Worm (Caenorhabditis elegans): ENCODE results near the gene snet-1.

The snet-1 gene

DNA sequence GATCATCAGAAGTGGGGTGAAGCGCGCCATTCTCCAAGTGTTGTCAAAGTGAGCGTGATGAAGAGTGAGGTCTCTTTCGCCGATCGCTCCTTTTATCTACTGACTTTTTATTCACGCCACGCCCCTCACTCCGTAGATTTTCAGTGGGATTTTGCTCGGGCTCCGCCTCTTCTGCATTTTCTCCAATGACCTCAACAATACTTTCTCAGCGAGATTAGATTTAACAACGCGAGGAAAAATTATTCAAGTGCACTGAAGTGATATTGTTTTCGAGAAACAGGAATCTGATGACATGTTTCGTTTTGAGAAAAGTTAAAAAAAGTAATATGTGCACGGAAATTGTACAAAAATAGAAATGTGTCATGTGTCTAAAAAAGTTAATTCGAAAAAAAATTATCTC is at the start of gene snet-1:
Gene snet-1, minus strand, starts transcription at position 101 of the 400 bp plus-strand sequence.
- TF ChIP-seq T22C8.4 (GFP tag; IDR thresholded peaks at IDR 0.05) (no peak), tab-1 (GFP tag; IDR thresholded peaks at IDR 0.05) (no peak), cog-1 (tag; optimal IDR thresholded peaks at IDR 0.05) (no peak), klf-2 (GFP tag; conservative IDR thresholded peaks at IDR 0.05) (no peak), med-1 (GFP tag; optimal IDR thresholded peaks at IDR 0.05; ENCODE audit: insufficient read depth) (no peak), flt-1 (GFP tag; IDR thresholded peaks at IDR 0.05) (no peak), ztf-23 (GFP tag; IDR thresholded peaks at IDR 0.05) (no peak), ztf-29 (GFP tag; IDR thresholded peaks at IDR 0.05) (no peak), ref-1 (GFP tag; conservative IDR thresholded peaks at IDR 0.05) (no peak)

DNA sequence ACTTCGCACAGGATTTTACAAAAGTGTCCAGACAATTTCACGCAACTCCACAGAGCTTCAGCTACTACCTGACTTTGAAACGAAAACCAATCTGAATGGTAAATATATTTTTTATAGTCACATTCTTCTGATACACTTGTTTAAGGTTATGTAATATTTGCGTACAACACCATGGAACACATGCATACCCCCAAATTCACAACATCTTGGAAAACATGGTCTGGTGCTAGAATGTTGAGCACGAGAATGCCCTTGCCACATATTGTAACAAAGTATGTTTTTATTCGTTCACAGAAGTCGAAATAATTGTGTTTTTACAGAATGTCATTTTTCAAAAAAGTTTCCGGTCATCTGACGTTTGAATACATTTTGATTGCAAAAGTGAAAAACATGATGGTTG is 47.1 kb upstream of the snet-1 start:
- TF ChIP-seq ref-1 (GFP tag; conservative IDR thresholded peaks at IDR 0.05), result no peak

DNA sequence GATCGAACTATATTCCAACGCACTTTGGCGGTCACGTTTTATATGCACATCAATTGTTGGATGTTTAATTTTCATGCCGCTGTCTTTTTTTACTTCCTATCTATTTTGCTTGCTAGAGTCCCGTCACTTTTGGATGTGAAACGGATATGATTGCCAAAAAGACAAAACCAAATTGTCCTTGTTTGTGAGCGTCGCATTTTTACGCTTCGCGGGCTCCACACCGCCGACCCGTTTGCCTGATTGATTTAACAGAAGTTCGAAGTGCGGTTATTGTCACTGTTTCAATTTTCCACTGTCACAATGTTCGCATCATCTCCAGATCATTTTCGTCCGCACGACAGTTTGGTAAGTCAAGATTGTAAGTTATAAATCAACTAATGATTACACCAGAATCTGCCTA is 46.1 kb upstream of the snet-1 start, which contains the start of gene C01C4.2:
Gene C01C4.2, plus strand, starts transcription at position 301 of the 400 bp plus-strand sequence.
- TF ChIP-seq ztf-29 (GFP tag; IDR thresholded peaks at IDR 0.05) (no peak), ref-1 (GFP tag; conservative IDR thresholded peaks at IDR 0.05) (no peak), ztf-23 (GFP tag; IDR thresholded peaks at IDR 0.05) (no peak), flt-1 (GFP tag; IDR thresholded peaks at IDR 0.05) (no peak), T22C8.4 (GFP tag; IDR thresholded peaks at IDR 0.05) (no peak), med-1 (GFP tag; optimal IDR thresholded peaks at IDR 0.05; ENCODE audit: insufficient read depth) (no peak), cog-1 (tag; optimal IDR thresholded peaks at IDR 0.05) (no peak), tab-1 (GFP tag; IDR thresholded peaks at IDR 0.05) (no peak), klf-2 (GFP tag; conservative IDR thresholded peaks at IDR 0.05) (no peak)

DNA sequence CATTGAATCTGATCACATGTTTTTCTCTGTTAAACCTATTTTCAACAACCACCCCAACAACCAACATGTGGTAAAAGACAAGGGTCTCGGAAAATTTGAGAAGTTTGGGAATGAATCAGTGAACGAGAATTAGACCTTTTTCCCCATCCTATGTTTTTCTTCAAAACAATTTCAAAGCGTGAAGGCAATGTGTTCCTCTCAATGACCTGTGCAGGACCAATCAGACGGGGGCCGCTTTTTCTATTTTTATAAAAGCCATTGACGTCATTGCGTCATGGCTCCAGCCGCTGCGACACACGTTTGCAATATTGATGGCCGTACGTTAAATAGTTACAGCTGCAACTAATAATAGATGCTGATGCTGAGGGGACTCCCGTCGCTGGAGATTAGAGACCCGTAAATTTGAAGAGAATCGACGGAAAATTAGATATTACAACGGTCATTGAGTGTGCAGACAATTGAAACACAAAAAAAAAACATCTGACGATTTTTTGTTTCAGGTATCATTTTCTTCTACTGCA is 42.9 kb upstream of the snet-1 start:
- TF ChIP-seq T22C8.4 (GFP tag; IDR thresholded peaks at IDR 0.05), result no peak
- no peak for TF ChIP-seq med-1 (GFP tag; optimal IDR thresholded peaks at IDR 0.05; ENCODE audit: insufficient read depth)
- TF ChIP-seq klf-2 (GFP tag; conservative IDR thresholded peaks at IDR 0.05), result no peak
- TF ChIP-seq flt-1 (GFP tag; IDR thresholded peaks at IDR 0.05), result no peak
- TF ChIP-seq cog-1 (tag; optimal IDR thresholded peaks at IDR 0.05), result no peak
- TF ChIP-seq ztf-29 (GFP tag; IDR thresholded peaks at IDR 0.05), result no peak
- TF ChIP-seq ref-1 (GFP tag; conservative IDR thresholded peaks at IDR 0.05), result no peak

DNA sequence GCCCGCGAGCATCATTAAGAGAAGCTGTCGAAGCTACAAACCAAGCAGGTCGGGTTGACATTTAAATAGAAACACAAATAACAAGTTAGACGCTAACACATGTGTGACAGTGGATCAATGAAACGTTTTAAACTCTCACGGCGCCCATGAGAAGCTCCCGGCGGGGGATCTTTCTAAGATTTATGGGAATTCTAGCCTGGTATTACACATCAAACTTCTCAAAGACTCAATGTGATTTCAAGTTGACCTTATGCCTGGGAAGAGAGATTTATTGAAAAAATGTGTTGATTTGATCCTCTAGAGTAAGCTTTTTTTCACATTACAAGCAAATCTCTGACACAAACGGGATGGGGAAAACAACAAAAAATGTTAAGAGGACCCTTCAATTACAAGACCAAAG is 41.0 kb upstream of the snet-1 start:
- TF ChIP-seq cog-1 (tag; optimal IDR thresholded peaks at IDR 0.05) (no peak), klf-2 (GFP tag; conservative IDR thresholded peaks at IDR 0.05) (no peak), ztf-23 (GFP tag; IDR thresholded peaks at IDR 0.05) (no peak), med-1 (GFP tag; optimal IDR thresholded peaks at IDR 0.05; ENCODE audit: insufficient read depth) (no peak), ztf-29 (GFP tag; IDR thresholded peaks at IDR 0.05) (no peak)

DNA sequence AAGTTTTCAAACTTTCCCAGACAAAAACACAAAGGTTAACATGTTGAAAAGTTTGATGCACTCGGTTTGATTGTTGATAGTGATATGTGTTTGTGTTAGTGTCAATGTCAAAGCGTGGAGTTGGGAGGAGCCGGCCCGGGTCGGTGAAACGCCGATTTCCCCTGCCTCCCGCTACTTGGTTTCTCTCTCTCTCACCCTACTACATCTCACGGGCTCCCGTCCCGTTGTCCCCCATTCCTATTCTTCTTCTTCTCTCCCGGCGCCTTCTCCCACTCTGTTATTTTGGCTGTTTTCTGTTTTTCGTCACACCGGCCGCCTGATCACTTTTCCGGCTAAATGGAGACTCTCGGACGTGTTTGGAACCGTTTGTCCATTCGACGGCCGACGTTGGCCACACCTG is 37.6 kb upstream of the snet-1 start:
- TF ChIP-seq med-1 (GFP tag; optimal IDR thresholded peaks at IDR 0.05; ENCODE audit: insufficient read depth) (no peak), T22C8.4 (GFP tag; IDR thresholded peaks at IDR 0.05) (no peak), tab-1 (GFP tag; IDR thresholded peaks at IDR 0.05) (no peak), ztf-29 (GFP tag; IDR thresholded peaks at IDR 0.05) (no peak), klf-2 (GFP tag; conservative IDR thresholded peaks at IDR 0.05) (no peak), ztf-23 (GFP tag; IDR thresholded peaks at IDR 0.05) (no peak), cog-1 (tag; optimal IDR thresholded peaks at IDR 0.05) (no peak), ref-1 (GFP tag; conservative IDR thresholded peaks at IDR 0.05) (no peak), flt-1 (GFP tag; IDR thresholded peaks at IDR 0.05) (no peak)

DNA sequence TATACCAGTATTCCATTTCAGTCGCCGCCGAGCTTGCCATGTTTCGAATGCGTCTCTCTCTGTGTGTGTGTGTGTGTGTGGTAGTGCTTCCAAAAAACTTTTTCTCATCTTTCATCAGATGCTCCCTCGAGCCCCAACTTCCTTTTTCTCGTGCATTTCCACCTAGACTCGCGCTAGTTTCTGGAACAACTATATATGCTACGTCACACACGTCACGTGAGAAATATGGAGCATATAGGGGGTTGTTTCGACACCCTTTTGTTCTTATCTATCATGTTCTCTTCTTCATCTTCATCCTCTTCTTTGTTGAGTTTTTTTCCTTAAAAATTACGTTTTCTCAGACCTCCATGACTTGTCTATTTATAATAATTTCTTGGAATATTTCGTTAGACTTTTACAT is 36.6 kb upstream of the snet-1 start:
- TF ChIP-seq cog-1 (tag; optimal IDR thresholded peaks at IDR 0.05) (no peak), T22C8.4 (GFP tag; IDR thresholded peaks at IDR 0.05) (no peak), ztf-23 (GFP tag; IDR thresholded peaks at IDR 0.05) (no peak), ztf-29 (GFP tag; IDR thresholded peaks at IDR 0.05) (no peak), med-1 (GFP tag; optimal IDR thresholded peaks at IDR 0.05; ENCODE audit: insufficient read depth) (no peak)

DNA sequence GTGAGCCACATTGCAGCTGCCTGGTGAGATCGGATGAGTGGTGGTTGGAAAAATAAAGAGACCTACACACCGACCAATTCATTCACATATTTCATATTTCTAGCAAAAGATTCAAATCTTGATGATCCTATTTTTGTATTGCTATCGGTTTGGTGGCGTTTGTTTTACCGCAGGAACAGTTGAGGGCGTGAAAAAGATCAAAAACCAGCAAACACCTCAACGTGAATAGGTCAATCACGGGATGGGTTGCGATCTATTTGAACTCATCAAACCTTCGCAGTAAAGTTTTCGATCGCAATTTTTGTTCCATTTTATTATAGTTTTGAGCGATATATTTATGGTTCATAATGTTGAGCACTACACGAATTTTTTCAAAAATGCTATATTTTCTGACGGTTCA is 33.1 kb upstream of the snet-1 start:
- TF ChIP-seq ref-1 (GFP tag; conservative IDR thresholded peaks at IDR 0.05), result no peak
- TF ChIP-seq tab-1 (GFP tag; IDR thresholded peaks at IDR 0.05), result no peak
- TF ChIP-seq med-1 (GFP tag; optimal IDR thresholded peaks at IDR 0.05; ENCODE audit: insufficient read depth), result no peak
- no peak for TF ChIP-seq T22C8.4 (GFP tag; IDR thresholded peaks at IDR 0.05)
- TF ChIP-seq flt-1 (GFP tag; IDR thresholded peaks at IDR 0.05), result no peak

DNA sequence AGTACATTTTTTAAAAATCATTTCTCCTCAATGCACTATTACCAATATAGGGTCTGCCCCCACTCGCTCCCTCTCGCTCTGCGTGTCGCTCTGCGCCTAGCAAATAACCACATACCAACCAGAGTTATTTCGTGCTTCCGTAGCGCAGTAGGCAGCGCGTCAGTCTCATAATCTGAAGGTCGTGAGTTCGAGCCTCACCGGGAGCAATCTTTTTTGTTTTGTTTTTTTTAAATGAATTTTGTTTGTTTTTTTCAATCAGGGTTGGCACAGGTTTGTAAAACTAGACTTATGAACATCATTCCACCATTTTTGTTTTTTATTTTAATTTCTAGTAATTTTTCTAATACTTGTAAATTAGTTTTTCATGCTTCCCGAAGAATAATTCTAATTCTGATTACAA is 28.9 kb upstream of the snet-1 start:
- TF ChIP-seq T22C8.4 (GFP tag; IDR thresholded peaks at IDR 0.05) (peak; percentile 89), flt-1 (GFP tag; IDR thresholded peaks at IDR 0.05) (peak; percentile 96), ztf-23 (GFP tag; IDR thresholded peaks at IDR 0.05) (peak; percentile 91), tab-1 (GFP tag; IDR thresholded peaks at IDR 0.05) (peak; percentile 94), cog-1 (tag; optimal IDR thresholded peaks at IDR 0.05) (peak; percentile 90), ref-1 (GFP tag; conservative IDR thresholded peaks at IDR 0.05) (peak; percentile 87), ztf-29 (GFP tag; IDR thresholded peaks at IDR 0.05) (peak; percentile 88), klf-2 (GFP tag; conservative IDR thresholded peaks at IDR 0.05) (peak; percentile 92), med-1 (GFP tag; optimal IDR thresholded peaks at IDR 0.05; ENCODE audit: insufficient read depth) (peak; percentile 62)

DNA sequence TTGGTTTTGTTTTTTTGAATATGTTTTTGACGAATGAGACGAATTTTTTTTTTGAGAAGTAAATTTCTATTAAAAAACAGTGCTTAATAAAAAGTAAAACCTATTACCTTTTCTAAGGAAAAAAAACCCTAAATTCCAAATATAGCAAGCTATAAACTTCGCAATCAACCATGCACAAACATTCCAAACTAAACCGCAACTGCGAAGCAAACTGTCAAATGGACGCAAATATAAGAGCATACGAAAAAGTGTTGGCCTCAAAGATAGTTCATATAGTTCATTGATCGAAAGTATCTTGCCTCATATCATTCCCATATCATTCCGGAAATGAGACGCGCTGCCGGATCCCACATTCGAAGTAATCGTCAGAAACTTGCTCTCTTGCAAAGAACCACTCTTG is 27.9 kb upstream of the snet-1 start, which contains the start of gene C01C4.3:
Gene C01C4.3, plus strand, starts transcription at position 301 of the 400 bp plus-strand sequence.
- TF ChIP-seq ztf-23 (GFP tag; IDR thresholded peaks at IDR 0.05) (no peak), T22C8.4 (GFP tag; IDR thresholded peaks at IDR 0.05) (no peak), tab-1 (GFP tag; IDR thresholded peaks at IDR 0.05) (no peak), med-1 (GFP tag; optimal IDR thresholded peaks at IDR 0.05; ENCODE audit: insufficient read depth) (no peak), ref-1 (GFP tag; conservative IDR thresholded peaks at IDR 0.05) (no peak), flt-1 (GFP tag; IDR thresholded peaks at IDR 0.05) (no peak), klf-2 (GFP tag; conservative IDR thresholded peaks at IDR 0.05) (no peak), ztf-29 (GFP tag; IDR thresholded peaks at IDR 0.05) (no peak), cog-1 (tag; optimal IDR thresholded peaks at IDR 0.05) (no peak)

All from whole organism, midembryonic.